Worm (Caenorhabditis elegans) whole organism, L4 larva: ENCODE data around the gene R04E5.7.

ENCODE experiments used
- F10B5.3 ChIP-seq: sonication (generic microtip); optimal IDR thresholded peaks from 2 replicates; lab custom pipeline; 2016; ENCODE audit warnings: mild to moderate bottlenecking, missing genetic modification characterization, missing compliant biosample characterization
- F37D6.2 ChIP-seq: sonication (generic microtip); optimal IDR thresholded peaks from 2 replicates; lab custom pipeline; 2016; ENCODE audit warnings: mild to moderate bottlenecking, missing genetic modification characterization, missing compliant biosample characterization
- F49E8.2 ChIP-seq: sonication (generic microtip); optimal IDR thresholded peaks from 2 replicates; lab custom pipeline; 2016; ENCODE audit warnings: missing compliant biosample characterization, mild to moderate bottlenecking, missing genetic modification characterization, borderline replicate concordance
- T20F7.1 ChIP-seq: fragments of 200-800 bp; sonication (Bioruptor generic); optimal IDR thresholded peaks from 2 replicates; lab custom pipeline; 2018; ENCODE audit warnings: mild to moderate bottlenecking, missing genetic modification characterization, missing compliant biosample characterization
- aha-1 ChIP-seq: fragments of 150-350 bp; peaks from one replicate; lab custom pipeline; 2014; ENCODE audit warnings: missing biosample characterization, missing genetic modification characterization
- attf-4 ChIP-seq: sonication (generic microtip); optimal IDR thresholded peaks from 3 replicates; lab custom pipeline; 2017; ENCODE audit warnings: missing biosample characterization, missing genetic modification characterization
- ceh-20 ChIP-seq: fragments of 200-800 bp; sonication (Bioruptor generic); IDR thresholded peaks from 2 replicates; pipeline ENCODE4 v1.3.6; 2022; ENCODE audit warnings: missing genetic modification reagents, missing genetic modification characterization, missing compliant biosample characterization
- cey-2 ChIP-seq: sonication (generic microtip); optimal IDR thresholded peaks from 3 replicates; lab custom pipeline; 2017; ENCODE audit warnings: missing genetic modification characterization, mild to moderate bottlenecking, missing compliant biosample characterization, antibody characterized with exemption, borderline replicate concordance; ENCODE audit not compliant: insufficient read depth
- daf-16 ChIP-seq, 3 experiments: sonication (generic microtip); optimal IDR thresholded peaks; 2 replicates each; lab custom pipeline; 2016 to 2017; ENCODE audit warnings: missing genetic modification characterization in 3 of 3, missing genetic modification reagents in 3 of 3, mild to moderate bottlenecking in 2 of 3, missing compliant biosample characterization in 2 of 3, missing biosample characterization in 1 of 3, moderate library complexity in 1 of 3
- daf-8 ChIP-seq: fragments of 200-800 bp; sonication (Bioruptor generic); IDR thresholded peaks from 2 replicates; pipeline ENCODE4 v1.3.6; 2022; ENCODE audit warnings: missing genetic modification characterization, missing compliant biosample characterization
- duxl-1 ChIP-seq: sonication (generic microtip); optimal IDR thresholded peaks from 2 replicates; lab custom pipeline; 2016; ENCODE audit warnings: mild to moderate bottlenecking, missing genetic modification characterization, moderate library complexity, missing compliant biosample characterization; ENCODE audit not compliant: poor library complexity
- dve-1 ChIP-seq: sonication (generic microtip); optimal IDR thresholded peaks from 2 replicates; lab custom pipeline; 2017; ENCODE audit warnings: antibody characterized with exemption, mild to moderate bottlenecking, missing genetic modification characterization, missing compliant biosample characterization; ENCODE audit not compliant: insufficient read depth
- hif-1 ChIP-seq, 2 experiments: sonication (generic microtip); optimal IDR thresholded peaks; 2 replicates each; lab custom pipeline; 2016 to 2017; ENCODE audit warnings: missing compliant biosample characterization in 2 of 2, missing genetic modification characterization in 2 of 2, missing genetic modification reagents in 2 of 2, missing genotype in 2 of 2, mild to moderate bottlenecking in 1 of 2
- hlh-11 ChIP-seq: fragments of 200-800 bp; sonication (Bioruptor generic); optimal IDR thresholded peaks from 2 replicates; lab custom pipeline; 2018; ENCODE audit warnings: mild to moderate bottlenecking, missing genetic modification characterization, missing compliant biosample characterization
- hlh-30 ChIP-seq: sonication (generic microtip); optimal IDR thresholded peaks from 2 replicates; lab custom pipeline; 2017; ENCODE audit warnings: antibody characterized with exemption, mild to moderate bottlenecking, missing genetic modification characterization, missing compliant biosample characterization; ENCODE audit not compliant: insufficient read depth
- lin-13 ChIP-seq: fragments of 150-350 bp; optimal IDR thresholded peaks from 2 replicates; lab custom pipeline; 2014; ENCODE audit warnings: missing biosample characterization, missing genetic modification reagents, missing genetic modification characterization
- lir-3 ChIP-seq: sonication (generic microtip); optimal IDR thresholded peaks from 2 replicates; lab custom pipeline; 2016; ENCODE audit warnings: mild to moderate bottlenecking, missing genetic modification characterization, missing compliant biosample characterization
- mxl-3 ChIP-seq: fragments of 200-800 bp; sonication (Bioruptor generic); optimal IDR thresholded peaks from 2 replicates; lab custom pipeline; 2018; ENCODE audit warnings: mild to moderate bottlenecking, missing genetic modification characterization, missing compliant biosample characterization
- nhr-11 ChIP-seq: fragments of 150-350 bp; optimal IDR thresholded peaks from 2 replicates; lab custom pipeline; 2014; ENCODE audit warnings: missing biosample characterization, missing genetic modification characterization
- nhr-41 ChIP-seq: fragments of 200-800 bp; sonication (Bioruptor generic); IDR thresholded peaks from 2 replicates; pipeline ENCODE4 v1.3.6; 2022; ENCODE audit warnings: missing genetic modification reagents, missing genetic modification characterization, missing compliant biosample characterization
- nhr-76 ChIP-seq: fragments of 150-350 bp; optimal IDR thresholded peaks from 2 replicates; lab custom pipeline; 2014; ENCODE audit warnings: missing biosample characterization, missing genetic modification characterization
- rbr-2 ChIP-seq: sonication (generic microtip); optimal IDR thresholded peaks from 2 replicates; lab custom pipeline; 2016; ENCODE audit warnings: missing genotype, missing genetic modification characterization, missing compliant biosample characterization
- set-16 ChIP-seq: fragments of 200-800 bp; sonication (Bioruptor generic); IDR thresholded peaks from 2 replicates; pipeline ENCODE4 v1.3.6; 2022; ENCODE audit warnings: missing genetic modification reagents, missing genetic modification characterization, missing compliant biosample characterization
- snpc-1.2 ChIP-seq: fragments of 200-800 bp; sonication (Bioruptor generic); IDR thresholded peaks from 2 replicates; pipeline ENCODE4 v1.3.6; 2022; ENCODE audit warnings: missing genetic modification reagents, missing genetic modification characterization, missing compliant biosample characterization
- spr-1 ChIP-seq: sonication (generic microtip); optimal IDR thresholded peaks from 2 replicates; lab custom pipeline; 2016; ENCODE audit warnings: mild to moderate bottlenecking, missing genetic modification characterization, missing compliant biosample characterization
- unc-62 ChIP-seq, 3 experiments: fragments of 150-350 bp in 1 of 3; sonication (generic microtip); optimal IDR thresholded peaks in 2 of 3; peaks in 1 of 3; 1 replicate in 1 of 3; 2 replicates in 2 of 3; lab custom pipeline; 2014 to 2017; ENCODE audit warnings: missing biosample characterization in 3 of 3, missing genetic modification characterization in 3 of 3, missing genetic modification reagents in 3 of 3, missing genotype in 1 of 3
- zfp-2 ChIP-seq: sonication (generic microtip); optimal IDR thresholded peaks from 2 replicates; lab custom pipeline; 2016; ENCODE audit warnings: mild to moderate bottlenecking, missing genetic modification characterization, missing compliant biosample characterization
- zip-2 ChIP-seq: fragments of 150-350 bp; optimal IDR thresholded peaks from 2 replicates; lab custom pipeline; 2014; ENCODE audit warnings: missing biosample characterization, missing genetic modification characterization

R04E5.7 gene

ce11 chrX:8790093-8790492 is 7.0 kb downstream of the R04E5.7 start:
- TF ChIP-seq F10B5.3 (tag; lab: Kevin White, UChicago) (no peak), ceh-20 (no peak), T20F7.1 (GFP tag; lab: Kevin White, UChicago) (no peak), nhr-11 (tag; lab: Kevin White, UChicago) (no peak), aha-1 (peak; percentile 68), hlh-11 (tag; lab: Kevin White, UChicago) (no peak), attf-4 (tag; lab: Kevin White, UChicago) (no peak), nhr-41 (GFP tag; lab: Robert Waterston, UW) (no peak), daf-8 (no peak), zip-2 (tag; lab: Kevin White, UChicago) (no peak), spr-1 (tag; lab: Kevin White, UChicago) (no peak), unc-62 (GFP tag; optimal IDR thresholded peaks at IDR 0.05 in 1 of 2; lab: Kevin White, UChicago) (peak in 1 of 2 experiments; percentile 46), unc-62 (tag; optimal IDR thresholded peaks at IDR 0.05; lab: Kevin White, UChicago) (no peak), hlh-30 (tag; lab: Kevin White, UChicago) (no peak), snpc-1.2 (GFP tag; lab: Robert Waterston, UW) (no peak), set-16 (peak; percentile 52; the same call in 1 of the 2 replicates), F37D6.2 (tag; lab: Kevin White, UChicago) (no peak)

ce11 chrX:8789014-8789506 is 8.0 kb downstream of the R04E5.7 start, which contains the start of gene unc-27:
Gene unc-27, plus strand, starts transcription at chrX:8789456.
- TF ChIP-seq snpc-1.2 (GFP tag; lab: Robert Waterston, UW) (no peak), mxl-3 (GFP tag; lab: Kevin White, UChicago) (peak; percentile 4), daf-16 (GFP tag; optimal IDR thresholded peaks at IDR 0.05; lab: Kevin White, UChicago) (peak in 1 of 2 experiments; percentile 49), daf-16 (tag; optimal IDR thresholded peaks at IDR 0.05; lab: Kevin White, UChicago) (no peak), hlh-11 (tag; lab: Kevin White, UChicago) (peak; percentile 39)

DNA sequence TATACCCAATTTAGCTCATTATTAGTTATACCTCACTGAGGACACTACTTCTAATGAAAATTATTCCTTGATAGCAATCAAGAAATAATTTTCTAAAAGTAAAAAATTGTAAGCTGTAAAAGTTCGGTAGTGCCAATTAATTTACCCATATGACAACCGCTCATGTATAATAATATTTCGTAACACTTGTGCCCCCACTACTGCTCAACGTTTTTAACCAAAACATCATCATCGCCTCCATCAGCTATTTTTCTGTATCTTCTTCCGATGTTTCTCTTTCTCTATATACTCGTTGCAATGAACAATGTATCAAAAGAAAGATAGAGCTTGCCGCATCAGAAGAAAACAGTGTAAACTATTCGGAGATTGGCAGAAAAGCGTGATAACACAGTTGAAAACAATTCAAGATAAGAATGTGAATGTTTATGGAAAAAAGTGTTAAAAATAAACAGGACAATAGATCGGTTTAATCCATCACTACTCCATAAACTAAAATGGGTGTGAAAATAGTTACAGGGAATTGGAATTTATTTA is 9.3 kb downstream of the R04E5.7 start:
- TF ChIP-seq dve-1 (tag; lab: Kevin White, UChicago) (peak; percentile 11), daf-16 (GFP tag; optimal IDR thresholded peaks at IDR 0.05; lab: Kevin White, UChicago) (peak in 1 of 2 experiments; percentile 92), daf-16 (tag; optimal IDR thresholded peaks at IDR 0.05; lab: Kevin White, UChicago) (peak; percentile 99), hlh-30 (tag; lab: Kevin White, UChicago) (peak; percentile 13), duxl-1 (tag; lab: Kevin White, UChicago) (no peak), unc-62 (GFP tag; optimal IDR thresholded peaks at IDR 0.05 in 1 of 2; lab: Kevin White, UChicago) (no peak), unc-62 (tag; optimal IDR thresholded peaks at IDR 0.05; lab: Kevin White, UChicago) (no peak), hlh-11 (tag; lab: Kevin White, UChicago) (peak; percentile 50)
- TF ChIP-seq, all 104 proteins: peak for 4

DNA sequence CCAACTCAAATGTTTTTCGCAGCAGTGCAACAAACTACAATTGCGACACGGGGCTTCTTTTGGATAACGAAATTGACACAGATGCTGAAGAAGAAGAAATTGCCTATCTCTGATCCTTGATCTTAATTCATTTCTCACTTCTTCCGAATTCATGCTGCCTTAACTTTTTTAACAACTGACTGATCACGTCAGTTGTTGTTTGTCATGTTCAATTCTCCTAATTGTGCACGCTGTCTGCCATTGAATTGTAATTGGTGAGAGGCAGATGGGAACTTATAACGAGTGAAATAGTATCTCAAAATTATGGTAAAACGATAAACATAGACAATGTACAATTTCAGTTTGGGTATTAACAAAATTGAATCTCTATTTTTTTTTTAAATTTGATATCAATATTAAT is 10.4 kb downstream of the R04E5.7 start:
- peak; percentile 36 for TF ChIP-seq nhr-11 (tag; lab: Kevin White, UChicago)
- TF ChIP-seq daf-16 (GFP tag; optimal IDR thresholded peaks at IDR 0.05; lab: Kevin White, UChicago), result peak in 1 of 2 experiments; percentile 44
- TF ChIP-seq daf-16 (tag; optimal IDR thresholded peaks at IDR 0.05; lab: Kevin White, UChicago), result no peak
- TF ChIP-seq lin-13, result no peak
- TF ChIP-seq cey-2 (tag; lab: Kevin White, UChicago), result no peak
- TF ChIP-seq hlh-30 (tag; lab: Kevin White, UChicago), result no peak
- no peak for TF ChIP-seq hif-1 (tag; optimal IDR thresholded peaks at IDR 0.05; lab: Kevin White, UChicago)
- TF ChIP-seq F49E8.2 (tag; lab: Kevin White, UChicago), result no peak
- no peak for TF ChIP-seq zfp-2 (tag; lab: Kevin White, UChicago)
- no peak for TF ChIP-seq lir-3 (tag; lab: Kevin White, UChicago)
- TF ChIP-seq rbr-2, result no peak
- no peak for TF ChIP-seq nhr-76 (tag; lab: Kevin White, UChicago)
